Fruit fly (Drosophila melanogaster): ENCODE data around the gene TotC.

Gene TotC

DNA sequence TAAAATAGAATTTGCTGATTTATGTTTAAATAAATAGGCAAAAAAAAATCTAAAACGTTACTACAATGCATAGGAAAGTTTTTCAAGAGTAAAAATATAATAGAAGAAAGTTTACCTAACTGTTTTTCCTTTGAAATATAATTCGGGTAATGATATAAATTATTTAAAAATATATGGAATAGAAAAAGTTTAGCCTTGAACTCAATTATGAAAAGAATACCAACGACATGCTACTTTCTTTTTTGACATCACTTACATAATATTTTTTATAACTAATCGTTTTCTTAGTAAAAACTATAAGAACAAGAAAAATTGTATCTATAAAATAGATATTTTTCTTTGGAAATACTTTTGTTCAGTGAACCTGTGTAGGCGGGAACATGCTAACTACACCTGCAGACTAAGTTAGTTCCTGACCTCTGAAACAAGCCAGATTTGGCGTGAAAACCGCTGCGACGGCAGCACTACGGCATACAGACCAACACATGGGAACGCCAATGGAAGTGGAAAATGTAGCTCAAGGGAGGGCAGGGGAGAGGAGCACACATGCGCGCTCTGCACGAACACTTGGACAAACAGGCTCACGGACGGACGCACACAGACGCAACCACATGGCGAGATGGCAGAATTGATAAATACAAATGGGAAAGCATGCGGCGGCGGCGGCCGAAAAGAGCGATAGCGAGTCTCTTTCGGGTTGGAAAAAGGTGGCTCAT is 43.2 kb upstream of the TotC start (continued):
- TF ChIP-seq hbn (GFP tag; IDR thresholded peaks at IDR 0.05; ENCODE audit: partially characterized antibody) (0 out of 2 replicates have a peak, but pooled peaks have one; percentile 37), dysf (GFP tag; IDR thresholded peaks at IDR 0.05) (peak; percentile 22; the same call in 2 of the 3 replicates), zen2 (GFP tag; IDR thresholded peaks at IDR 0.05; ENCODE audit: partially characterized antibody) (no peak), CG18262 (tag; optimal IDR thresholded peaks at IDR 0.05) (peak; percentile 57), CG4730 (GFP tag; IDR thresholded peaks at IDR 0.05) (no peak), sqz (GFP tag; optimal IDR thresholded peaks at IDR 0.05) (no peak), nau (GFP tag; optimal IDR thresholded peaks at IDR 0.05) (no peak), CG10274 (GFP tag; optimal IDR thresholded peaks at IDR 0.05) (no peak), tna (GFP tag; IDR thresholded peaks at IDR 0.05; ENCODE audit: partially characterized antibody) (no peak), kni (GFP tag; optimal IDR thresholded peaks at IDR 0.05) (peak; percentile 82), CG7928 (GFP tag; optimal IDR thresholded peaks at IDR 0.05) (no peak), chinmo (GFP tag; IDR thresholded peaks at IDR 0.05; ENCODE audit: partially characterized antibody) (peak; percentile 92), Myb (GFP tag; optimal IDR thresholded peaks at IDR 0.05) (no peak), ems (GFP tag; optimal IDR thresholded peaks at IDR 0.05) (no peak), maf-S (GFP tag; optimal IDR thresholded peaks at IDR 0.05) (no peak), stc (GFP tag; IDR thresholded peaks at IDR 0.05) (no peak), dan (GFP tag; IDR thresholded peaks at IDR 0.05) (no peak), tap (tag; optimal IDR thresholded peaks at IDR 0.05) (no peak), Optix (GFP tag; IDR thresholded peaks at IDR 0.05) (no peak), CG7745 (tag; optimal IDR thresholded peaks at IDR 0.05) (no peak), CG30020 (tag; optimal IDR thresholded peaks at IDR 0.05) (no peak), CG5245 (GFP tag; optimal IDR thresholded peaks at IDR 0.05) (no peak), D19A (tag; optimal IDR thresholded peaks at IDR 0.05) (peak; percentile 31), CG34422 (GFP tag; IDR thresholded peaks at IDR 0.05) (peak; percentile 70; the same call in 2 of the 3 replicates), CG6854 (GFP tag; optimal IDR thresholded peaks at IDR 0.05) (no peak), sc (optimal IDR thresholded peaks at IDR 0.05) (no peak), sc (GFP tag; optimal IDR thresholded peaks at IDR 0.05) (no peak), Kr (GFP tag; optimal IDR thresholded peaks at IDR 0.05) (no peak), CG1603 (tag; optimal IDR thresholded peaks at IDR 0.05) (peak; percentile 13), unc-4 (GFP tag; IDR thresholded peaks at IDR 0.05; ENCODE audit: partially characterized antibody) (no peak), crc (GFP tag; optimal IDR thresholded peaks at IDR 0.05) (no peak), CG11247 (GFP tag; IDR thresholded peaks at IDR 0.05) (no peak), CG1602 (GFP tag; optimal IDR thresholded peaks at IDR 0.05) (peak; percentile 29), crol (GFP tag; IDR thresholded peaks at IDR 0.05) (peak; percentile 99), Hr3 (GFP tag; optimal IDR thresholded peaks at IDR 0.05) (peak; percentile 38), sd (tag; optimal IDR thresholded peaks at IDR 0.05) (peak; percentile 79), hb (GFP tag; IDR thresholded peaks at IDR 0.05; ENCODE audit: partially characterized antibody) (no peak), CG7556 (GFP tag; optimal IDR thresholded peaks at IDR 0.05) (peak; percentile 71), Hmr (GFP tag; optimal IDR thresholded peaks at IDR 0.05) (no peak), CG17612 (GFP tag; IDR thresholded peaks at IDR 0.05) (no peak), H2.0 (GFP tag; IDR thresholded peaks at IDR 0.05) (no peak), az2 (GFP tag; optimal IDR thresholded peaks at IDR 0.05) (peak; percentile 20), nom (GFP tag; optimal IDR thresholded peaks at IDR 0.05) (no peak), en (GFP tag; optimal IDR thresholded peaks at IDR 0.05) (no peak), gsb-n (tag; optimal IDR thresholded peaks at IDR 0.05) (no peak), CG6654 (GFP tag; optimal IDR thresholded peaks at IDR 0.05) (no peak), wek (GFP tag; optimal IDR thresholded peaks at IDR 0.05) (no peak), ham (GFP tag; IDR thresholded peaks at IDR 0.05) (no peak), CG15269 (tag; optimal IDR thresholded peaks at IDR 0.05) (peak; percentile 53)

Data from whole organism, embryonic.